Fruit fly (Drosophila melanogaster) whole organism, embryonic: ENCODE measurements around the gene CG6432.

Experiments used
- CG10209 ChIP-seq: fragments of 200-800 bp; sonication (Bioruptor generic); optimal IDR thresholded peaks from 3 replicates; lab custom pipeline; 2017; ENCODE audit warnings: missing biosample characterization, mild to moderate bottlenecking, missing genetic modification characterization, missing genetic modification reagents
- CG1024 ChIP-seq: fragments of 200-800 bp; sonication (Bioruptor generic); IDR thresholded peaks from 2 replicates; pipeline ENCODE4 v1.3.6; 2022; ENCODE audit warnings: missing biosample characterization, missing genetic modification characterization
- CG10321 ChIP-seq: fragments of 200-800 bp; sonication (Bioruptor generic); IDR thresholded peaks from 2 replicates; pipeline ENCODE4 v1.3.6; 2022; ENCODE audit warnings: missing biosample characterization, missing genetic modification characterization
- CG10431 ChIP-seq: fragments of 200-800 bp; sonication (Bioruptor generic); optimal IDR thresholded peaks from 3 replicates; lab custom pipeline; 2018; ENCODE audit warnings: missing biosample characterization, mild to moderate bottlenecking, missing genetic modification characterization
- CG10565 ChIP-seq: fragments of 200-800 bp; sonication (Bioruptor generic); optimal IDR thresholded peaks from 3 replicates; lab custom pipeline; 2016; ENCODE audit warnings: missing biosample characterization, mild to moderate bottlenecking, missing genetic modification characterization
- CG11696 ChIP-seq: fragments of 200-800 bp; sonication (Bioruptor generic); IDR thresholded peaks from 2 replicates; pipeline ENCODE4 v1.3.6; 2022; ENCODE audit warnings: missing biosample characterization, missing genetic modification characterization
- CG12391 ChIP-seq: fragments of 200-800 bp; sonication (Bioruptor generic); optimal IDR thresholded peaks from 3 replicates; lab custom pipeline; 2018; ENCODE audit warnings: missing biosample characterization, mild to moderate bottlenecking, missing genetic modification characterization, moderate library complexity
- CG15073 ChIP-seq: fragments of 200-800 bp; sonication (Bioruptor generic); optimal IDR thresholded peaks from 2 replicates; lab custom pipeline; 2016; ENCODE audit warnings: missing biosample characterization, missing genetic modification characterization
- CG15601 ChIP-seq: fragments of 200-800 bp; sonication (Bioruptor generic); optimal IDR thresholded peaks from 3 replicates; lab custom pipeline; 2019; ENCODE audit warnings: missing biosample characterization, mild to moderate bottlenecking, missing genetic modification characterization, moderate library complexity
- CG17361 ChIP-seq: fragments of 200-800 bp; sonication (Bioruptor generic); IDR thresholded peaks from 3 replicates; pipeline ENCODE4 v1.3.6; 2022; ENCODE audit warnings: missing biosample characterization, missing genetic modification characterization
- CG18619 ChIP-seq: fragments of 200-800 bp; sonication (Bioruptor generic); optimal IDR thresholded peaks from 3 replicates; lab custom pipeline; 2017; ENCODE audit warnings: missing biosample characterization, mild to moderate bottlenecking, missing genetic modification characterization
- CG2875 ChIP-seq: fragments of 200-800 bp; sonication (Bioruptor generic); optimal IDR thresholded peaks from 2 replicates; lab custom pipeline; 2017; ENCODE audit warnings: missing biosample characterization, mild to moderate bottlenecking, missing genetic modification characterization, missing genetic modification reagents
- CG2889 ChIP-seq: fragments of 200-800 bp; sonication (Bioruptor generic); IDR thresholded peaks from 3 replicates; pipeline ENCODE4 v1.3.6; 2022; ENCODE audit warnings: missing biosample characterization, missing genetic modification characterization
- CG30431 ChIP-seq: fragments of 200-800 bp; sonication (Bioruptor generic); optimal IDR thresholded peaks from 2 replicates; lab custom pipeline; 2017; ENCODE audit warnings: missing biosample characterization, missing genetic modification characterization
- CG31224 ChIP-seq: fragments of 200-800 bp; sonication (Bioruptor generic); IDR thresholded peaks from 2 replicates; pipeline ENCODE4 v1.3.6; 2022; ENCODE audit warnings: missing biosample characterization, missing genetic modification characterization
- CG31365 ChIP-seq: fragments of 200-800 bp; sonication (Bioruptor generic); optimal IDR thresholded peaks from 2 replicates; lab custom pipeline; 2018; ENCODE audit warnings: missing biosample characterization, mild to moderate bottlenecking, missing genetic modification characterization
- CG31441 ChIP-seq: fragments of 200-800 bp; sonication (Bioruptor generic); IDR thresholded peaks from 2 replicates; pipeline ENCODE4 v1.3.6; 2022; ENCODE audit warnings: missing biosample characterization, missing genetic modification characterization
- CG33213 ChIP-seq: fragments of 200-800 bp; sonication (Bioruptor generic); optimal IDR thresholded peaks from 3 replicates; lab custom pipeline; 2016; ENCODE audit warnings: missing biosample characterization, missing genetic modification characterization
- CG42726 ChIP-seq: fragments of 200-800 bp; sonication (Bioruptor generic); IDR thresholded peaks from 2 replicates; pipeline ENCODE4 v1.3.6; 2022; ENCODE audit warnings: missing biosample characterization, missing genetic modification characterization; ENCODE audit not compliant: partially characterized antibody
- CG4820 ChIP-seq: fragments of 200-800 bp; sonication (Bioruptor generic); optimal IDR thresholded peaks from 3 replicates; lab custom pipeline; 2016; ENCODE audit warnings: missing biosample characterization, missing genetic modification characterization
- CG6791 ChIP-seq: fragments of 200-800 bp; sonication (Bioruptor generic); IDR thresholded peaks from 3 replicates; pipeline ENCODE4 v1.3.6; 2022; ENCODE audit warnings: missing biosample characterization, missing genetic modification characterization; ENCODE audit not compliant: partially characterized antibody
- CG7928 ChIP-seq: fragments of 200-800 bp; sonication (Bioruptor generic); optimal IDR thresholded peaks from 2 replicates; lab custom pipeline; 2017; ENCODE audit warnings: missing biosample characterization, mild to moderate bottlenecking, missing genetic modification characterization
- CG9437 ChIP-seq: fragments of 200-800 bp; sonication (Bioruptor generic); optimal IDR thresholded peaks from 2 replicates; lab custom pipeline; 2018; ENCODE audit warnings: missing biosample characterization, mild to moderate bottlenecking, missing genetic modification characterization
- Deaf1 ChIP-seq: fragments of 200-800 bp; optimal IDR thresholded peaks from 3 replicates; lab custom pipeline; 2019; ENCODE audit warnings: missing biosample characterization, mild to moderate bottlenecking, missing genetic modification characterization, moderate library complexity
- Dek ChIP-seq: fragments of 200-800 bp; sonication (Bioruptor generic); optimal IDR thresholded peaks from 3 replicates; lab custom pipeline; 2019; ENCODE audit warnings: missing biosample characterization, mild to moderate bottlenecking, missing genetic modification characterization, moderate library complexity
- Ets65A ChIP-seq: fragments of 200-800 bp; sonication (Bioruptor generic); peaks from one replicate; lab custom pipeline; 2016; ENCODE audit warnings: missing biosample characterization, missing genetic modification characterization
- Hey ChIP-seq: fragments of 200-800 bp; sonication (Bioruptor generic); optimal IDR thresholded peaks from 3 replicates; lab custom pipeline; 2018; ENCODE audit warnings: missing biosample characterization, mild to moderate bottlenecking, missing genetic modification characterization
- HmgZ ChIP-seq: fragments of 200-800 bp; sonication (Bioruptor generic); optimal IDR thresholded peaks from 2 replicates; lab custom pipeline; 2018; ENCODE audit warnings: missing biosample characterization, mild to moderate bottlenecking, missing genetic modification characterization
- Mad ChIP-seq: fragments of 200-800 bp; sonication (Bioruptor generic); optimal IDR thresholded peaks from 2 replicates; lab custom pipeline; 2016; ENCODE audit warnings: missing biosample characterization, missing genetic modification characterization
- Nf-YB ChIP-seq: fragments of 200-800 bp; sonication (Bioruptor generic); optimal IDR thresholded peaks from 3 replicates; lab custom pipeline; 2019; ENCODE audit warnings: missing biosample characterization, mild to moderate bottlenecking, missing genetic modification characterization, moderate library complexity
- Oli ChIP-seq: fragments of 200-800 bp; sonication (Bioruptor generic); optimal IDR thresholded peaks from 2 replicates; lab custom pipeline; 2018; ENCODE audit warnings: missing biosample characterization, mild to moderate bottlenecking, missing genetic modification characterization, moderate library complexity
- Poxn ChIP-seq: fragments of 200-800 bp; sonication (Bioruptor generic); IDR thresholded peaks from 2 replicates; pipeline ENCODE4 v1.3.6; 2022; ENCODE audit warnings: missing biosample characterization, missing genetic modification characterization
- YL-1 ChIP-seq: fragments of 200-800 bp; sonication (Bioruptor generic); optimal IDR thresholded peaks from 3 replicates; lab custom pipeline; 2017; ENCODE audit warnings: missing biosample characterization, mild to moderate bottlenecking, missing genetic modification characterization
- ato ChIP-seq: fragments of 200-800 bp; sonication (Bioruptor generic); IDR thresholded peaks from 2 replicates; pipeline ENCODE4 v1.3.6; 2022; ENCODE audit warnings: missing biosample characterization, missing genetic modification characterization; ENCODE audit not compliant: partially characterized antibody
- bbx ChIP-seq: fragments of 200-800 bp; sonication (Bioruptor generic); IDR thresholded peaks from 2 replicates; pipeline ENCODE4 v1.3.6; 2022; ENCODE audit warnings: missing biosample characterization, missing genetic modification characterization; ENCODE audit not compliant: partially characterized antibody
- cato ChIP-seq: fragments of 200-800 bp; sonication (Bioruptor generic); optimal IDR thresholded peaks from 2 replicates; lab custom pipeline; 2016; ENCODE audit warnings: missing biosample characterization, missing genetic modification characterization, borderline replicate concordance
- croc ChIP-seq: fragments of 200-800 bp; sonication (Bioruptor generic); conservative IDR thresholded peaks from 3 replicates; pipeline ENCODE4 v1.3.6; 2022; ENCODE audit warnings: missing biosample characterization, missing genetic modification characterization
- da ChIP-seq: fragments of 200-800 bp; sonication (Bioruptor generic); optimal IDR thresholded peaks from 2 replicates; lab custom pipeline; 2016; ENCODE audit warnings: missing biosample characterization, missing genetic modification characterization
- dysf ChIP-seq: fragments of 200-800 bp; sonication (Bioruptor generic); IDR thresholded peaks from 3 replicates; pipeline ENCODE4 v1.3.6; 2022; ENCODE audit warnings: missing biosample characterization, missing genetic modification characterization
- her ChIP-seq: fragments of 200-800 bp; sonication (Bioruptor generic); optimal IDR thresholded peaks from 2 replicates; lab custom pipeline; 2016; ENCODE audit warnings: missing biosample characterization, missing genetic modification characterization
- inv ChIP-seq: fragments of 200-800 bp; sonication (Bioruptor generic); IDR thresholded peaks from 2 replicates; pipeline ENCODE4 v1.3.6; 2022; ENCODE audit warnings: missing biosample characterization, missing genetic modification characterization; ENCODE audit not compliant: partially characterized antibody
- knrl ChIP-seq: fragments of 200-800 bp; sonication (Bioruptor generic); IDR thresholded peaks from 3 replicates; pipeline ENCODE4 v1.3.6; 2022; ENCODE audit warnings: missing biosample characterization, missing genetic modification characterization; ENCODE audit not compliant: partially characterized antibody
- maf-S ChIP-seq: fragments of 200-800 bp; sonication (Bioruptor generic); optimal IDR thresholded peaks from 2 replicates; lab custom pipeline; 2016; ENCODE audit warnings: missing biosample characterization, missing genetic modification characterization
- peb ChIP-seq: fragments of 200-800 bp; sonication (Bioruptor generic); IDR thresholded peaks from 2 replicates; pipeline ENCODE4 v1.3.6; 2022; ENCODE audit warnings: missing biosample characterization, missing genetic modification characterization
- pita ChIP-seq: fragments of 200-800 bp; sonication (Bioruptor generic); optimal IDR thresholded peaks from 2 replicates; lab custom pipeline; 2017; ENCODE audit warnings: missing biosample characterization, mild to moderate bottlenecking, missing genetic modification characterization
- seq ChIP-seq: fragments of 200-800 bp; sonication (Bioruptor generic); IDR thresholded peaks from 2 replicates; pipeline ENCODE4 v1.3.6; 2022; ENCODE audit warnings: missing biosample characterization, missing genetic modification characterization
- sna ChIP-seq: fragments of 200-800 bp; sonication (Bioruptor generic); IDR thresholded peaks from 2 replicates; pipeline ENCODE4 v1.3.6; 2022; ENCODE audit warnings: missing biosample characterization, missing genetic modification characterization; ENCODE audit not compliant: partially characterized antibody
- tgo ChIP-seq: fragments of 200-800 bp; sonication (Bioruptor generic); IDR thresholded peaks from 3 replicates; pipeline ENCODE4 v1.3.6; 2022; ENCODE audit warnings: missing biosample characterization, missing genetic modification characterization
- trh ChIP-seq: fragments of 200-800 bp; sonication (Bioruptor generic); optimal IDR thresholded peaks from 2 replicates; lab custom pipeline; 2016; ENCODE audit warnings: missing biosample characterization, missing genetic modification characterization
- unpg ChIP-seq: fragments of 200-800 bp; sonication (Bioruptor generic); optimal IDR thresholded peaks from 3 replicates; lab custom pipeline; 2018; ENCODE audit warnings: missing biosample characterization, mild to moderate bottlenecking, missing genetic modification characterization, moderate library complexity
- zfh2 ChIP-seq: fragments of 200-800 bp; sonication (Bioruptor generic); optimal IDR thresholded peaks from 2 replicates; lab custom pipeline; 2016; ENCODE audit warnings: missing biosample characterization, missing genetic modification characterization

CG6432 gene

dm6 chr3R:24320342-24320711, 16.4 kb upstream of the CG6432 start (continued):
- TF ChIP-seq CG31441 (no peak), CG9437 (GFP tag; lab: Kevin White, UChicago) (no peak), CG15601 (tag; lab: Kevin White, UChicago) (no peak), tgo (no peak), Poxn (GFP tag; lab: Robert Waterston, UW) (no peak), CG7928 (GFP tag; lab: Kevin White, UChicago) (no peak), CG2875 (no peak), Nf-YB (GFP tag; lab: Kevin White, UChicago) (no peak), CG2889 (GFP tag; lab: Robert Waterston, UW) (no peak), croc (no peak), ato (peak; percentile 68), peb (GFP tag; lab: Robert Waterston, UW) (no peak), CG4820 (GFP tag; lab: Kevin White, UChicago) (no peak), knrl (GFP tag; lab: Robert Waterston, UW) (peak; percentile 63), CG10565 (GFP tag; lab: Kevin White, UChicago) (no peak), da (no peak), her (GFP tag; lab: Kevin White, UChicago) (peak; percentile 4), CG31224 (GFP tag; lab: Robert Waterston, UW) (no peak), CG15073 (GFP tag; lab: Kevin White, UChicago) (no peak), dysf (GFP tag; lab: Robert Waterston, UW) (no peak), CG31365 (tag; lab: Kevin White, UChicago) (no peak), inv (GFP tag; lab: Robert Waterston, UW) (peak; percentile 52; the same call in 1 of the 2 replicates), Hey (tag; lab: Kevin White, UChicago) (no peak), bbx (GFP tag; lab: Robert Waterston, UW) (peak; percentile 84), trh (no peak), pita (GFP tag; lab: Kevin White, UChicago) (no peak), unpg (GFP tag; lab: Kevin White, UChicago) (no peak), CG11696 (GFP tag; lab: Robert Waterston, UW) (no peak), sna (GFP tag; lab: Robert Waterston, UW) (peak; percentile 23; the same call in 1 of the 2 replicates), CG12391 (tag; lab: Kevin White, UChicago) (peak; percentile 79), CG10431 (GFP tag; lab: Kevin White, UChicago) (no peak), CG10209 (GFP tag; lab: Kevin White, UChicago) (no peak), Mad (GFP tag; lab: Kevin White, UChicago) (no peak), HmgZ (peak; percentile 25), cato (GFP tag; lab: Kevin White, UChicago) (no peak), CG33213 (GFP tag; lab: Kevin White, UChicago) (no peak), CG30431 (no peak), CG1024 (no peak), Dek (no peak), CG18619 (GFP tag; lab: Kevin White, UChicago) (no peak), CG10321 (GFP tag; lab: Robert Waterston, UW) (peak; percentile 97), maf-S (no peak), CG6791 (GFP tag; lab: Robert Waterston, UW) (peak; percentile 81), Deaf1 (tag; lab: Kevin White, UChicago) (no peak), Oli (tag; lab: Kevin White, UChicago) (no peak), CG42726 (GFP tag; lab: Robert Waterston, UW) (peak; percentile 39; the same call in 1 of the 2 replicates), seq (GFP tag; lab: Robert Waterston, UW) (peak; percentile 82), zfh2 (GFP tag; lab: Kevin White, UChicago) (no peak), CG17361 (no peak), YL-1 (GFP tag; lab: Kevin White, UChicago) (peak; percentile 83), Ets65A (no peak)
